Worm (Caenorhabditis elegans): ENCODE measurements around the gene C15C8.8.

DNA sequence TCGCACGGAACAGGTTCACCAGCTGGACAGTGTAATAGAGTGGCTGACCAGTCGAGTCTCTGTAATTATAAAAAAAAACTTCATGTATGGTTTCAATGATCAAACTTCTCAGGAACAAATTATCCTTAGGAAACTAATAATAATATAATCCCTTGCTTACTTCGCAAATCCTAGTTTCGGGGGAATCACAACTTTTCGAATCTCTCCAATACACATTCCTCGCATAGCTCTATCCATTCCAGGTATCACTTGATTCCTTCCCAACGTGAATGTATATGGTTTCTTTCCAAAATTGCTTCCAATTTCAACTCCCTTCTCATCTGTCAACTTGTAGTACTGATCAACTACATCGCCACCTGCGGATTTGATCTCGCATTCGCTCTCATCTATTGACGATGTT, 34.0 kb upstream of the C15C8.8 start:
- TF ChIP-seq nhr-12 (tag; optimal IDR thresholded peaks at IDR 0.05), result no peak
- no peak for TF ChIP-seq ham-2 (GFP tag; optimal IDR thresholded peaks at IDR 0.05)
- no peak for TF ChIP-seq nhr-237 (tag; optimal IDR thresholded peaks at IDR 0.05)
- TF ChIP-seq drap-1 (GFP tag; optimal IDR thresholded peaks at IDR 0.05), result no peak
- no peak for TF ChIP-seq ces-1 (GFP tag; optimal IDR thresholded peaks at IDR 0.05)

Data from whole organism, mixed stage, embryonic.